Worm (Caenorhabditis elegans) whole organism, mixed stage, embryonic: ENCODE data around the gene chil-25.

Experiments used
- M03D4.4 ChIP-seq: sonication (generic microtip); optimal IDR thresholded peaks from 2 replicates; lab custom pipeline; 2017; ENCODE audit warnings: mild to moderate bottlenecking, missing genetic modification characterization, missing compliant biosample characterization
- bed-3 ChIP-seq: fragments of 200-800 bp; sonication (Bioruptor generic); optimal IDR thresholded peaks from 3 replicates; lab custom pipeline; 2018; ENCODE audit warnings: mild to moderate bottlenecking, missing genetic modification characterization, moderate library complexity, missing compliant biosample characterization
- ceh-43 ChIP-seq: fragments of 200-800 bp; sonication (Bioruptor generic); optimal IDR thresholded peaks from 2 replicates; lab custom pipeline; 2018; ENCODE audit warnings: mild to moderate bottlenecking, missing genetic modification characterization, moderate library complexity, missing compliant biosample characterization
- flh-1 ChIP-seq: fragments of 200-800 bp; sonication (Bioruptor generic); optimal IDR thresholded peaks from 2 replicates; lab custom pipeline; 2018; ENCODE audit warnings: mild to moderate bottlenecking, missing genetic modification characterization, moderate library complexity, missing compliant biosample characterization
- lin-13 ChIP-seq: fragments of 150-350 bp; optimal IDR thresholded peaks from 2 replicates; lab custom pipeline; 2014; ENCODE audit warnings: missing biosample characterization, missing genetic modification characterization
- mep-1 ChIP-seq: fragments of 150-350 bp; optimal IDR thresholded peaks from 2 replicates; lab custom pipeline; 2017; ENCODE audit warnings: missing biosample characterization, missing genetic modification reagents, missing genetic modification characterization, inconsistent platforms
- nhr-237 ChIP-seq: fragments of 150-350 bp; optimal IDR thresholded peaks from 2 replicates; lab custom pipeline; 2014; ENCODE audit warnings: missing biosample characterization, missing genetic modification characterization
- sem-2 ChIP-seq: fragments of 200-800 bp; sonication (Bioruptor generic); optimal IDR thresholded peaks from 2 replicates; lab custom pipeline; 2018; ENCODE audit warnings: mild to moderate bottlenecking, missing genetic modification characterization, missing compliant biosample characterization
- unc-39 ChIP-seq: fragments of 150-350 bp; optimal IDR thresholded peaks from 2 replicates; lab custom pipeline; 2014; ENCODE audit warnings: missing biosample characterization, missing genetic modification characterization

Gene chil-25

DNA sequence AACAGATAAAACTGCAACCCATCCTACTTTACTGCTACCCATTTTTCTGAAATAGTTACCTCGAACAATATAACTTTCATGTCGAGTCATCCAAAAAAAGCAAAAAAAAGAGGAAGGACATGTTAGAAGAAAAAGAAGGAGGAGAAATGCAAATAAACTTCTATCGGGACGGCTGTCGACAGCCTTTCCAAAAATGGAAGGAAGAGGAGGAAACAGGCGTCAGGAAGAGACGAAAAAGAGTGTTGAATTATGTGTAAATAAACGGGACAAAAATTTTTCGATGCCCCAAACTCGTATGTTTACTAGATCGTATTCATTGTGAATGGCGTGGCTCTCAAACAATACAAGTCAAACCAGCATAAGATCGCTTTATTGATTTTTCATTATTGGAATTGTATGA lies 46.6 kb downstream of the chil-25 start, which contains the start of gene M176.5:
Gene M176.5, minus strand, starts transcription at position 101 of the 400 bp plus-strand sequence.
- TF ChIP-seq lin-13 (tag; lab: Kevin White, UChicago) = no peak
- no peak for TF ChIP-seq unc-39 (tag; lab: Kevin White, UChicago)
- no peak for TF ChIP-seq mep-1
- TF ChIP-seq ceh-43 (GFP tag; lab: Kevin White, UChicago) = no peak
- no peak for TF ChIP-seq sem-2
- no peak for TF ChIP-seq M03D4.4 (tag; lab: Kevin White, UChicago)

DNA sequence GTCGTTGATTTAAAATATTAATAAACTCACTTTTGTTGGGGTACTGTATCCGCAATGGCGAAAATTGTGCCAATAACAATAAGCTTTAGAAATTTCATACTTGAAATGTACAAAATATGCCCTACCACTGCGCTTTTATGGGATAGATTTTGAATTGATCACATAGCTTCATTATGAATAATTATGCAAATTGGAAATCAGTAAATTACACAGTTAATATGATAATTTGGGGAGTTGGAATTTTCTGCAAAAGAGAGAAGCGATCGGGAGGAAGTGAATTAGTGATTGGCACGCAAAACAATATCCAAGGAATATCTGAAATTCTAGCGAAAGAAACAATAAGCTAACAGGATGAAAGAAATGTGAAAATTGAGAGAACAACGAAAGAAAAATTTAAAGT lies 48.2 kb downstream of the chil-25 start, which contains the start of gene M176.10:
Gene M176.10, minus strand, starts transcription at position 101 of the 400 bp plus-strand sequence.
- TF ChIP-seq flh-1 = no peak
- no peak for TF ChIP-seq nhr-237 (tag; lab: Kevin White, UChicago)
- no peak for TF ChIP-seq bed-3 (GFP tag; lab: Kevin White, UChicago)
